Worm (Caenorhabditis elegans): ENCODE data around the gene srh-125.

The srh-125 gene

DNA sequence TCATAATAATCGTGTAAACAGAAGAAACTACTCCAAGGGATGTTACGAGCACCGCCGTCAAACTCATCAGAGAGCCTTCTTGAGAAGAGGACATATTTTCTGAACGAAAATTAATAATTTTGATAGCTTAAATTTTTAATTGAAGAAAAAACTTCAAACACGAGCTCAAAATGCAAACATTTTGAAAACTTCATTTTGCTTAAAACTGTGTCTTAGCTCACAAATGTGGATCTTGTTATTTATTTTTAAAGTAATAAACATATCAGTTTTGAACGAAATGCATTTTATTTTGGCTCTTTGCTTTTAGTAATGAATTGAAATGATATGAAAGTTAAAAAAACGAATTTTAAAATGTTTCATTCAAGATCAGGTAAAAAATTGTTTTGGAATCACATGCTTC, 10.9 kb upstream of the srh-125 start, which contains the start of gene srbc-7:
Gene srbc-7 (minus strand): TSS at position 101 of the 400 bp plus-strand sequence.
- TF ChIP-seq efl-1 (GFP tag; optimal IDR thresholded peaks at IDR 0.05) (no peak), nfya-1 (tag; optimal IDR thresholded peaks at IDR 0.05; ENCODE audit: borderline replicate concordance, insufficient read depth) (no peak)

DNA sequence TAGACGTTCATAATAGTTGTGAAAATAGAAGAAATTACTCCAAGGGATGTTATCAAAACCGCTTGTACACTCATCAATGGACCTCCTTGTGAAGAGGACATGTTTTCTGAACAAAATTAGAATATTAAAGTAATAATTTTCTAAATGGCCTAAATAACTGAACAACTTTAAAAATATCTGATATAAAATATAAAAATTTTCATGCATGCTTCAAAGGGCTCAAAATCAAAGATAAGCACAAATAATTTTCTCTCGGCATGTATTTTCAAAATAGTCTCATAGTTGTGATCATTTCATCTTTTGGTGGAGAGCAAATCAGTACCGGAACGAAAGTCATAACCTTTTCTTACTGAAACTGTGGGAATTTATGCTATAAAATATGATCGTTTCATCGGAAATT, 8.3 kb upstream of the srh-125 start, which contains the start of gene srbc-8:
Gene srbc-8 (minus strand): TSS at position 101 of the 400 bp plus-strand sequence.
- TF ChIP-seq hmg-1.2 (GFP tag; IDR thresholded peaks at IDR 0.05) (no peak), sptf-2 (GFP tag; optimal IDR thresholded peaks at IDR 0.05) (no peak), fkh-3 (tag; optimal IDR thresholded peaks at IDR 0.05) (no peak), snpc-1.1 (tag; optimal IDR thresholded peaks at IDR 0.05; ENCODE audit: insufficient read depth) (no peak), rpc-1 (optimal IDR thresholded peaks at IDR 0.05) (no peak), rpc-1 (tag; optimal IDR thresholded peaks at IDR 0.05) (no peak), attf-5 (GFP tag; optimal IDR thresholded peaks at IDR 0.05) (no peak), bed-1 (GFP tag; IDR thresholded peaks at IDR 0.05) (no peak), atf-7 (tag; optimal IDR thresholded peaks at IDR 0.05) (no peak), lag-1 (GFP tag; IDR thresholded peaks at IDR 0.05) (no peak), sea-2 (GFP tag; IDR thresholded peaks at IDR 0.05) (no peak), B0035.1 (tag; optimal IDR thresholded peaks at IDR 0.05) (no peak), dpl-1 (GFP tag; optimal IDR thresholded peaks at IDR 0.05) (no peak), mxl-1 (tag; optimal IDR thresholded peaks at IDR 0.05) (no peak), ztf-22 (GFP tag; optimal IDR thresholded peaks at IDR 0.05) (no peak), dox-1 (GFP tag; IDR thresholded peaks at IDR 0.05) (no peak)

DNA sequence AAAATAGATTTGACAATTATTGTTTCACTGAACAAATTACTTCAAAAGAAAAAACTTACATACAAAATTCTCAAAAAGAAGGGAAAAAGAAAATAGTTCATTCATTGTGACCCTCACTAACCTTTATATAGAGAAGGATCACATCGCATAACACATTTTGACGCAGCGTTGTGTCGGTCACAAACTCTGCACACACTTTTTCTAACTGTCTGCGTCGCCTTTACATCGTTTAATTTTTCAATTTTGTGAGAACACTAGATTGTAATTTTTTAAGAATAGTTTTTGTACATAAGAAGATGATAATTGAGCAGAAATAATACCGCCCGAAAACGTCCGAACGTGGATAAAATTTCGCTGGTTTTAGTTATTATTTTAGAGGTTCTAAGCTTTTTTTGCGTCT, 4.3 kb upstream of the srh-125 start, which contains the start of gene C18B10.6:
Gene C18B10.6 (minus strand): TSS at position 101 of the 400 bp plus-strand sequence.
- no peak for TF ChIP-seq F22D6.2 (tag; optimal IDR thresholded peaks at IDR 0.05)
- no peak for TF ChIP-seq madf-6 (GFP tag; IDR thresholded peaks at IDR 0.05)

DNA sequence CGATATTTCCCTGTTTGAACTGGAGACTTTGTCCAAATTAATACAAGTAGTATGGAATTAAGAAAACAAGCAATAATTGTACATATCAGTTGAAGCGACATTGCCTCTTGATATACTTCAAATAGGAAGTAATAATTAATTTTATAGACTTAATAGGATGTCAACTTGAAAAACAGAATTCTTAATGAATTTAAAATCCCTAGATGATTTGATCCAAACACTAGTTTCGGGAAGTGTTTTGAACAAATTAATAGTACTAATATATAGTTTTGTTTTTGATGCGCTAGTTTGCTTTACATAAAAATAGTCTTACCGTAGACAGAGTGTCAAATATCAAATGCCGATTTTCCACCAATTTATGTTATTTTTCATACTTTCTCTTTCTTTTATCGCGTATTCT, 1.7 kb upstream of the srh-125 start, which contains the start of gene str-190:
Gene str-190 (minus strand): TSS at position 101 of the 400 bp plus-strand sequence.
- TF ChIP-seq ama-1 (optimal IDR thresholded peaks at IDR 0.05) (no peak), ama-1 (GFP tag; optimal IDR thresholded peaks at IDR 0.05) (no peak), lag-1 (GFP tag; IDR thresholded peaks at IDR 0.05) (no peak), ztf-26 (tag; optimal IDR thresholded peaks at IDR 0.05) (no peak), lin-26 (GFP tag; IDR thresholded peaks at IDR 0.05) (no peak), tlf-1 (GFP tag; optimal IDR thresholded peaks at IDR 0.05) (no peak), ceh-79 (tag; optimal IDR thresholded peaks at IDR 0.05) (no peak), Y56A3A.18 (GFP tag; IDR thresholded peaks at IDR 0.05) (no peak), pha-4 (tag; optimal IDR thresholded peaks at IDR 0.05) (no peak), akir-1 (GFP tag; optimal IDR thresholded peaks at IDR 0.05) (no peak), xnd-1 (tag; optimal IDR thresholded peaks at IDR 0.05) (no peak), attf-5 (GFP tag; optimal IDR thresholded peaks at IDR 0.05) (no peak), rcor-1 (GFP tag; IDR thresholded peaks at IDR 0.05) (no peak), C17E4.6 (GFP tag; IDR thresholded peaks at IDR 0.05) (no peak), F39B2.1 (GFP tag; IDR thresholded peaks at IDR 0.05) (no peak), lsy-27 (tag; optimal IDR thresholded peaks at IDR 0.05; ENCODE audit: borderline replicate concordance, insufficient read depth) (no peak), F55B11.4 (tag; optimal IDR thresholded peaks at IDR 0.05; ENCODE audit: borderline replicate concordance, insufficient read depth) (no peak)
